Worm (Caenorhabditis elegans): Measurements from ENCODE around the gene ceh-20.
A peak's percentile ranks its signal among the peaks of the same experiment; 100 is the strongest.

The ceh-20 gene

ce11 chrIII:6971662-6972284, 7.9 kb upstream of the ceh-20 start, which contains the start of the genes eef-1A.1 and rfc-4 (continued):
- TF ChIP-seq chd-7 (tag; optimal IDR thresholded peaks at IDR 0.05): peak; percentile 75
- peak; percentile 60 for TF ChIP-seq lsy-27 (tag; optimal IDR thresholded peaks at IDR 0.05; ENCODE audit: borderline replicate concordance, insufficient read depth)
- peak; percentile 82 for TF ChIP-seq dpl-1 (GFP tag; optimal IDR thresholded peaks at IDR 0.05)
- no peak for TF ChIP-seq F37B4.10 (GFP tag; IDR thresholded peaks at IDR 0.05)
- peak; percentile 51 for TF ChIP-seq athp-1 (tag; optimal IDR thresholded peaks at IDR 0.05)
- no peak for TF ChIP-seq ccch-3 (GFP tag; optimal IDR thresholded peaks at IDR 0.05)
- no peak for TF ChIP-seq ztf-22 (GFP tag; optimal IDR thresholded peaks at IDR 0.05)
- TF ChIP-seq attf-5 (GFP tag; optimal IDR thresholded peaks at IDR 0.05): peak; percentile 97
- TF ChIP-seq lin-35 (GFP tag; optimal IDR thresholded peaks at IDR 0.05): peak; percentile 64 to 95 (median 73)
- peak; percentile 93 for TF ChIP-seq pbrm-1 (GFP tag; IDR thresholded peaks at IDR 0.05)
- peak; percentile 94 for TF ChIP-seq tlf-1 (GFP tag; optimal IDR thresholded peaks at IDR 0.05)
- TF ChIP-seq let-526 (GFP tag; IDR thresholded peaks at IDR 0.05): peak; percentile 71; the same call in 1 of the 2 replicates
- TF ChIP-seq nfya-1 (tag; optimal IDR thresholded peaks at IDR 0.05; ENCODE audit: borderline replicate concordance, insufficient read depth): no peak
- no peak for TF ChIP-seq nhr-179 (tag; optimal IDR thresholded peaks at IDR 0.05)
- no peak for TF ChIP-seq mes-4 (tag; optimal IDR thresholded peaks at IDR 0.05)
- no peak for TF ChIP-seq cebp-2 (GFP tag; IDR thresholded peaks at IDR 0.05)
- TF ChIP-seq xnd-1 (tag; optimal IDR thresholded peaks at IDR 0.05): peak; percentile 47
- TF ChIP-seq tbp1 (GFP tag; optimal IDR thresholded peaks at IDR 0.05): peak; percentile 75
- no peak for TF ChIP-seq mel-28 (tag; optimal IDR thresholded peaks at IDR 0.05; ENCODE audit: borderline replicate concordance)
- TF ChIP-seq unc-130 (GFP tag; optimal IDR thresholded peaks at IDR 0.05): peak; percentile 67
- TF ChIP-seq T26A5.8 (tag; optimal IDR thresholded peaks at IDR 0.05): no peak
- TF ChIP-seq F49E8.2 (tag; optimal IDR thresholded peaks at IDR 0.05; ENCODE audit: insufficient read depth): peak; percentile 89
- TF ChIP-seq ceh-91 (GFP tag; IDR thresholded peaks at IDR 0.05): peak; percentile 77
- peak; percentile 95 for TF ChIP-seq snpc-1.3 (tag; optimal IDR thresholded peaks at IDR 0.05; ENCODE audit: insufficient read depth)
- TF ChIP-seq Y53F4B.3 (GFP tag; IDR thresholded peaks at IDR 0.05): no peak
- TF ChIP-seq nfya-2 (GFP tag; IDR thresholded peaks at IDR 0.05): no peak
- no peak for TF ChIP-seq hmg-20 (GFP tag; IDR thresholded peaks at IDR 0.05)
- TF ChIP-seq K11D2.4 (GFP tag; IDR thresholded peaks at IDR 0.05): peak; percentile 84
- peak; percentile 52 for TF ChIP-seq B0035.1 (tag; optimal IDR thresholded peaks at IDR 0.05)
- peak; percentile 89 for TF ChIP-seq efl-1 (GFP tag; optimal IDR thresholded peaks at IDR 0.05)
- TF ChIP-seq aptf-2 (GFP tag; conservative IDR thresholded peaks at IDR 0.05): no peak
- no peak for TF ChIP-seq nhr-27 (tag; optimal IDR thresholded peaks at IDR 0.05)
- no peak for TF ChIP-seq lag-1 (GFP tag; IDR thresholded peaks at IDR 0.05)
- no peak for TF ChIP-seq akir-1 (GFP tag; optimal IDR thresholded peaks at IDR 0.05)
- no peak for TF ChIP-seq T07F8.4 (tag; optimal IDR thresholded peaks at IDR 0.05)
- peak; percentile 70; the same call in 1 of the 2 replicates for TF ChIP-seq Y95B8A.8 (GFP tag; IDR thresholded peaks at IDR 0.05)
- TF ChIP-seq mcd-1 (GFP tag; IDR thresholded peaks at IDR 0.05): peak; percentile 91
- peak; percentile 20 for TF ChIP-seq hrde-1 (tag; optimal IDR thresholded peaks at IDR 0.05; ENCODE audit: borderline replicate concordance)
- TF ChIP-seq ets-4 (GFP tag; optimal IDR thresholded peaks at IDR 0.05): no peak
- peak; percentile 55 for TF ChIP-seq F22D6.2 (tag; optimal IDR thresholded peaks at IDR 0.05)
- TF ChIP-seq rpc-1 (optimal IDR thresholded peaks at IDR 0.05): peak; percentile 16
- no peak for TF ChIP-seq rpc-1 (tag; optimal IDR thresholded peaks at IDR 0.05)
- TF ChIP-seq nhr-80 (tag; optimal IDR thresholded peaks at IDR 0.05): peak; percentile 79
- peak; percentile 72 for TF ChIP-seq C06A6.2 (GFP tag; conservative IDR thresholded peaks at IDR 0.05)
- TF ChIP-seq sdz-38 (tag; optimal IDR thresholded peaks at IDR 0.05): no peak
- no peak for TF ChIP-seq hlh-26 (GFP tag; conservative IDR thresholded peaks at IDR 0.05)
- no peak for TF ChIP-seq mxl-1 (tag; optimal IDR thresholded peaks at IDR 0.05)
- peak; percentile 99 for TF ChIP-seq F33H1.4 (GFP tag; IDR thresholded peaks at IDR 0.05)

Data from whole organism, young adult.